Worm (Caenorhabditis elegans): ENCODE results near the gene grl-28.

Gene grl-28

ce11 chrV:3580385-3580784 lies 28.7 kb upstream of the grl-28 start:
- TF ChIP-seq elt-3 (tag; optimal IDR thresholded peaks at IDR 0.05) = peak in 2 of 6 experiments; percentile 8 to 39
- peak; percentile 52 for TF ChIP-seq blmp-1 (tag; optimal IDR thresholded peaks at IDR 0.05)
- peak; percentile 52 for TF ChIP-seq elt-2 (tag; optimal IDR thresholded peaks at IDR 0.05)
- TF ChIP-seq jun-1 (tag; optimal IDR thresholded peaks at IDR 0.05) = no peak
- no peak for TF ChIP-seq efl-1 (optimal IDR thresholded peaks at IDR 0.05)
- TF ChIP-seq efl-1 (GFP tag; optimal IDR thresholded peaks at IDR 0.05 in 1 of 2) = peak in 1 of 2 experiments; percentile 27

- TF ChIP-seq tlp-1 (tag; optimal IDR thresholded peaks at IDR 0.05) (no peak), efl-3 (GFP tag; optimal IDR thresholded peaks at IDR 0.05) (no peak), unc-98 (GFP tag; IDR thresholded peaks at IDR 0.05) (no peak), aly-2 (tag; optimal IDR thresholded peaks at IDR 0.05) (no peak), aha-1 (tag; optimal IDR thresholded peaks at IDR 0.05) (no peak), dsc-1 (tag; optimal IDR thresholded peaks at IDR 0.05) (no peak), lin-35 (GFP tag; optimal IDR thresholded peaks at IDR 0.05) (peak; percentile 73 to 86), nhr-19 (GFP tag; conservative IDR thresholded peaks at IDR 0.05) (peak; percentile 29; the same call in 1 of the 2 replicates), unc-62 (GFP tag; optimal IDR thresholded peaks at IDR 0.05) (no peak), dpl-1 (GFP tag; optimal IDR thresholded peaks at IDR 0.05) (peak; percentile 62 to 81 (median 65)), hpl-2 (GFP tag; optimal IDR thresholded peaks at IDR 0.05) (no peak), hlh-17 (GFP tag; optimal IDR thresholded peaks at IDR 0.05; ENCODE audit: borderline replicate concordance) (no peak), pqm-1 (tag; optimal IDR thresholded peaks at IDR 0.05) (no peak), nhr-71 (tag; optimal IDR thresholded peaks at IDR 0.05) (peak; percentile 73), nhr-237 (tag; optimal IDR thresholded peaks at IDR 0.05) (no peak), nhr-84 (tag; optimal IDR thresholded peaks at IDR 0.05) (no peak), ama-1 (optimal IDR thresholded peaks at IDR 0.05) (no peak), blmp-1 (tag; optimal IDR thresholded peaks at IDR 0.05) (no peak), mdl-1 (tag; optimal IDR thresholded peaks at IDR 0.05) (no peak), lin-13 (GFP tag; optimal IDR thresholded peaks at IDR 0.05) (no peak), fkh-8 (tag; optimal IDR thresholded peaks at IDR 0.05) (peak; percentile 15), ztf-4 (tag; optimal IDR thresholded peaks at IDR 0.05) (no peak), swsn-7 (tag; optimal IDR thresholded peaks at IDR 0.05) (peak; percentile 32), unc-130 (tag; optimal IDR thresholded peaks at IDR 0.05) (peak; percentile 16), mab-9 (GFP tag; IDR thresholded peaks at IDR 0.05) (no peak), ceh-8 (GFP tag; optimal IDR thresholded peaks at IDR 0.05) (no peak), alr-1 (tag; optimal IDR thresholded peaks at IDR 0.05; ENCODE audit: borderline replicate concordance) (no peak), zag-1 (tag; optimal IDR thresholded peaks at IDR 0.05) (no peak), vab-15 (tag; optimal IDR thresholded peaks at IDR 0.05) (no peak), mef-2 (tag; optimal IDR thresholded peaks at IDR 0.05) (no peak), pag-3 (tag; optimal IDR thresholded peaks at IDR 0.05; ENCODE audit: borderline replicate concordance, insufficient read depth) (no peak), elt-3 (tag; optimal IDR thresholded peaks at IDR 0.05) (peak in 2 of 6 experiments; percentile 1 to 14), ces-1 (GFP tag; optimal IDR thresholded peaks at IDR 0.05) (no peak), mep-1 (tag; optimal IDR thresholded peaks at IDR 0.05) (peak; percentile 61), ceh-82 (tag; optimal IDR thresholded peaks at IDR 0.05) (peak in 2 of 3 experiments; percentile 29 to 76), isw-1 (GFP tag; IDR thresholded peaks at IDR 0.05) (no peak), ceh-88 (GFP tag; IDR thresholded peaks at IDR 0.05) (no peak), ceh-90 (tag; optimal IDR thresholded peaks at IDR 0.05) (no peak), Y116A8C.19 (tag; optimal IDR thresholded peaks at IDR 0.05; ENCODE audit: borderline replicate concordance) (no peak), nhr-11 (tag; optimal IDR thresholded peaks at IDR 0.05) (no peak), nhr-20 (tag; optimal IDR thresholded peaks at IDR 0.05) (peak; percentile 67), rnt-1 (tag; optimal IDR thresholded peaks at IDR 0.05) (peak; percentile 55), nhr-12 (tag; optimal IDR thresholded peaks at IDR 0.05) (no peak), nhr-77 (tag; optimal IDR thresholded peaks at IDR 0.05) (peak; percentile 25), jun-1 (tag; optimal IDR thresholded peaks at IDR 0.05) (no peak), tbx-2 (tag; optimal IDR thresholded peaks at IDR 0.05) (peak; percentile 23), irx-1 (tag; optimal IDR thresholded peaks at IDR 0.05) (no peak), F16B12.6 (tag; optimal IDR thresholded peaks at IDR 0.05) (no peak), ztf-11 (tag; optimal IDR thresholded peaks at IDR 0.05) (no peak)
These were observed 28.1 kb upstream of the grl-28 start for ce11 chrV:3579795-3580194.
